Fruit fly (Drosophila melanogaster): Measurements from ENCODE around the gene bib.

DNA sequence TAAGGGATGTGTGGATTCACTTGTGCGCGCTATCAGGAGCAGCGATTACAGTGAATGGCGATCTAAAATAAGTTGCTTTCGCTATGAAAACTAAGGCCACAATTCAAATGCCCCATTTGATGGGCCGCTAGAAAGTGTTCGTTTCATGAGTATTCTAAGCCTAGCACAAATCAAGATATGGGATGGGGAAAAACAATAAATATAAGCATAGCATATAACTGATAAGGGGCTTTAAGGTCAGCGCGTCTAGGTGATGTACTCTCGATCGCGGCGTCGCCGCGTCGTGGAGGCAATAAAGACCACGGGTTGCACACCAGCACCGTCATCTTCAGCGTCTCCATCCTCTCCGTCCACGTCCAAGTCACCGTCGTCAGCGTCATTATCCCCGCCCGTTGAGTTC is 23.7 kb upstream of the bib start:
- TF ChIP-seq CG8478 (optimal IDR thresholded peaks at IDR 0.05) (no peak), CTCF (optimal IDR thresholded peaks at IDR 0.05) (no peak)

Measured in S2 (cell line).